Fruit fly (Drosophila melanogaster): Measurements from ENCODE around the gene Svil.

dm6 chr3L:2332228-2332627 lies 45.2 kb upstream of the Svil start:
- TF ChIP-seq D1 (tag; optimal IDR thresholded peaks at IDR 0.05): no peak
- no peak for TF ChIP-seq Pif1B (GFP tag; optimal IDR thresholded peaks at IDR 0.05)
- TF ChIP-seq Snoo (tag; optimal IDR thresholded peaks at IDR 0.05): no peak
- TF ChIP-seq gl (tag; optimal IDR thresholded peaks at IDR 0.05): no peak
- no peak for TF ChIP-seq CG14655 (GFP tag; optimal IDR thresholded peaks at IDR 0.05)
- no peak for TF ChIP-seq CG12605 (GFP tag; IDR thresholded peaks at IDR 0.05)
- TF ChIP-seq Ets98B (GFP tag; IDR thresholded peaks at IDR 0.05): no peak
